Worm (Caenorhabditis elegans) whole organism, early embryonic: Measurements from ENCODE around the gene F43C11.4.
A peak's percentile ranks its signal among the peaks of the same experiment; 100 is the strongest.

Experiments used
- B0310.2 ChIP-seq: sonication (generic microtip); optimal IDR thresholded peaks from 2 replicates; lab custom pipeline; 2016; ENCODE audit warnings: mild to moderate bottlenecking, missing genetic modification characterization, missing compliant biosample characterization
- F13C5.2 ChIP-seq: sonication (generic microtip); optimal IDR thresholded peaks from 2 replicates; lab custom pipeline; 2017; ENCODE audit warnings: mild to moderate bottlenecking, missing genetic modification characterization, inconsistent platforms, missing compliant biosample characterization
- aly-1 ChIP-seq: sonication (generic microtip); optimal IDR thresholded peaks from 2 replicates; lab custom pipeline; 2016; ENCODE audit warnings: missing genetic modification characterization, missing compliant biosample characterization
- ama-1 ChIP-seq: fragments of 150-350 bp; optimal IDR thresholded peaks from 2 replicates; lab custom pipeline; 2014
- ceh-13 ChIP-seq: fragments of 200-800 bp; sonication (Bioruptor generic); optimal IDR thresholded peaks from 2 replicates; lab custom pipeline; 2018; ENCODE audit warnings: mild to moderate bottlenecking, missing genetic modification characterization, missing compliant biosample characterization
- ceh-36 ChIP-seq: sonication (generic microtip); optimal IDR thresholded peaks from 2 replicates; lab custom pipeline; 2016; ENCODE audit warnings: missing genetic modification characterization, inconsistent platforms, missing compliant biosample characterization
- ets-7 ChIP-seq: sonication (generic microtip); optimal IDR thresholded peaks from 2 replicates; lab custom pipeline; 2016; ENCODE audit warnings: missing genotype, missing genetic modification characterization, missing compliant biosample characterization
- flt-1 ChIP-seq: fragments of 200-800 bp; sonication (Bioruptor generic); IDR thresholded peaks from 2 replicates; pipeline ENCODE4 v1.3.6; 2022; ENCODE audit warnings: missing genetic modification characterization, missing compliant biosample characterization
- hmbx-1 ChIP-seq: sonication (generic microtip); optimal IDR thresholded peaks from 2 replicates; lab custom pipeline; 2016; ENCODE audit warnings: mild to moderate bottlenecking, missing genetic modification characterization, missing compliant biosample characterization
- hmg-4 ChIP-seq: fragments of 200-800 bp; sonication (Bioruptor generic); optimal IDR thresholded peaks from 2 replicates; lab custom pipeline; 2018; ENCODE audit warnings: mild to moderate bottlenecking, missing genetic modification characterization, missing compliant biosample characterization
- hnd-1 ChIP-seq: sonication (generic microtip); optimal IDR thresholded peaks from 2 replicates; lab custom pipeline; 2016; ENCODE audit warnings: missing genetic modification characterization, missing compliant biosample characterization
- pes-1 ChIP-seq: fragments of 200-800 bp; sonication (Bioruptor generic); IDR thresholded peaks from 2 replicates; pipeline ENCODE4 v1.3.6; 2022; ENCODE audit warnings: missing genetic modification reagents, missing genetic modification characterization, missing compliant biosample characterization
- scrt-1 ChIP-seq: fragments of 200-800 bp; sonication (Bioruptor generic); IDR thresholded peaks from 2 replicates; pipeline ENCODE4 v1.3.6; 2022; ENCODE audit warnings: missing genetic modification characterization, missing compliant biosample characterization
- sea-1 ChIP-seq: fragments of 200-800 bp; sonication (Bioruptor generic); conservative IDR thresholded peaks from 2 replicates; pipeline ENCODE4 v1.3.6; 2022; ENCODE audit warnings: missing genetic modification characterization, missing compliant biosample characterization
- tbx-11 ChIP-seq: fragments of 200-800 bp; sonication (Bioruptor generic); IDR thresholded peaks from 2 replicates; pipeline ENCODE4 v1.3.6; 2022; ENCODE audit warnings: missing genetic modification characterization, missing compliant biosample characterization
- tbx-37 ChIP-seq: fragments of 200-800 bp; sonication (Bioruptor generic); conservative IDR thresholded peaks from 2 replicates; pipeline ENCODE4 v1.3.6; 2022; ENCODE audit warnings: missing genetic modification reagents, missing genetic modification characterization, missing compliant biosample characterization
- tra-4 ChIP-seq: sonication (generic microtip); optimal IDR thresholded peaks from 2 replicates; lab custom pipeline; 2017; ENCODE audit warnings: missing genetic modification characterization, missing compliant biosample characterization

Gene F43C11.4

DNA sequence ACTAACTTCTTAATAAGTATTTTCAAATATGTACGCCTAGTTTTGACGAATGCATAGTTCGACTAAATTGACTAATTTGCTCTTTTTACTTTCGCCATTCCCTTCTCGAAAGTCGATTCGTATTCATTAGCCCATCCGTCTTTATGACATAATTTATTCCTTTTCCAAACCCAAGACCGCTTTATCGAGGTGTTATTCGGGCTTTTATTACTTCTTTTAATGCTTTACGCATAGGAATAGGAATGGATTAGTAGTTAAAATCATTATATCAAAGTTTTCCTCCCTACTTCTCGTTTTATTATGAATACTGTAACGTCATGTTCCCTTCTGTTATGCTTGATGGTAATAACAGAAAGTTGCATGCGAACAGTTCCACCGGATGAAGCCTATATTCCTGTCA, 28.2 kb downstream of the F43C11.4 start, which contains the start of gene F16G10.2:
F16G10.2 (plus strand) TSS at position 301 of the 400 bp plus-strand sequence.
- TF ChIP-seq flt-1 (GFP tag; lab: Robert Waterston, UW) (no peak), F13C5.2 (tag; lab: Kevin White, UChicago) (no peak), tbx-11 (GFP tag; lab: Robert Waterston, UW) (no peak), ets-7 (no peak), hmbx-1 (tag; lab: Kevin White, UChicago) (no peak), ceh-13 (GFP tag; lab: Kevin White, UChicago) (no peak)

DNA sequence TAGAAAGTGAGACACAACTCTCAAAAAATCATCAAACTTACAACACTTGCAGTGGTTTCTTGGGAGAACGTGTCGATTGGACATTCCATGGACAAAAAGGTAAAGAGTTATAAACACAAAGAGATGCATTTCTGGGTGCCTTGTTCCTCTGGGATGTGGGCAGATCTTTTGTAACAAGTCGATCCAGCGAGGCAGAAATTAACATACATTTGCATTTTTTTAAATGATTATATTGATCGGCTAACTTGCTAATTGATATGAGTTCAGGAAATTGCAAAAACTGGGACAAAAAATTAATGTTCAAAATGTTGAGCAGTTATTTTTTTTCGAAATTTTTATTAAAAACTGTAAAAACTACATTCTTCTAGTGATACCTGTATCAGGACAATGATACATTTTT, 31.0 kb downstream of the F43C11.4 start, which contains the start of gene F16G10.6:
F16G10.6 (minus strand) TSS at position 101 of the 400 bp plus-strand sequence.
- TF ChIP-seq tbx-37 (GFP tag; lab: Robert Waterston, UW) (no peak), ceh-13 (GFP tag; lab: Kevin White, UChicago) (no peak), hmg-4 (GFP tag; lab: Kevin White, UChicago) (no peak), tbx-11 (GFP tag; lab: Robert Waterston, UW) (no peak), F13C5.2 (tag; lab: Kevin White, UChicago) (no peak)

DNA sequence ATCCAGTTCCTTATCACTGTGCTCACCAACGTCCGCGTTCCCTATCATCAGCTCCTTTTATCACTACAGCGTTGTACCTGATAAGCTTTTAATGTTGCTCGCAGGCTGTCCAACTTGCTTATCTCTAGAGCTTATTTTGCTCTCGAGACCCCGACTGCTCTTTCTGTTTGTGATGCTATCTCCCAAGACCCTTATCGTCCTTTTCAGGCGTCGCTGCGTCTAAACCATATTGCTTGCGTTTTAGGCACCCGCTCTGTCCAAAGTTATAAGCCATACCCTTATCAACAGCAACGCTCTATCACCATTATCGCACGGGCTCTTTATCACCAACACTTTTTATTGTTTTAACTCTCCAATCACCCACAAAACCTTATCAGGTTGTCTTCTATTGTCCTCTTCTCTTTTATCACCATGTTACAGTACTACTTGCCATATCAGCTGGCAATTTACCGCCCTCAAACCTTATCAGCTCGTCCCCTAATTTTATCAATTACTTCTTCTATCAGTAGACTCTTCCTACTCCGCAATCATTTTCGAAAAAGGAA, 31.8 kb downstream of the F43C11.4 start:
- TF ChIP-seq aly-1 (tag; lab: Kevin White, UChicago) (no peak), B0310.2 (peak; percentile 43), ceh-13 (GFP tag; lab: Kevin White, UChicago) (no peak), ama-1 (no peak), pes-1 (GFP tag; lab: Robert Waterston, UW) (no peak), tra-4 (tag; lab: Kevin White, UChicago) (no peak)

DNA sequence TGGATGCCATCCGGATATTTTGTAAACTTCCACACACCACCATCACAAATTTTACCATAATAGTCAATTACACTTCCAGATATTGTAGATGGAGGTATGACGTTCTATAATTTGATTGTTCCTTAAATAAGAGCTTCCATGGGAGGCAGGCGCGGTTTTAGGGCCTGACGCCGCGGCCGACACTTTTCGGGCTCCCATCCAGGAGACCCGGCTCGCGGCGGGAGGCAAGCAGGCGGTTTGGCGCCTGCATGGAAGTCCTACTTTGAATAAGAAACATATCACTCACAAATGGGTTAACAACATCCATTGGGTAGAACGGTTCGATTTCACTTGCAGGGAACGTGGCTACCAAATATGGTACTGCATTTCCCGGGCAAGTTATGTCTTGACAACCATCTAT, 32.9 kb downstream of the F43C11.4 start:
- TF ChIP-seq flt-1 (GFP tag; lab: Robert Waterston, UW) (no peak), hmg-4 (GFP tag; lab: Kevin White, UChicago) (no peak), scrt-1 (no peak), ceh-13 (GFP tag; lab: Kevin White, UChicago) (no peak), ets-7 (no peak), ceh-36 (tag; lab: Kevin White, UChicago) (no peak), tbx-11 (GFP tag; lab: Robert Waterston, UW) (no peak), sea-1 (GFP tag; lab: Robert Waterston, UW) (no peak), B0310.2 (no peak), ama-1 (no peak), tbx-37 (GFP tag; lab: Robert Waterston, UW) (no peak)

DNA sequence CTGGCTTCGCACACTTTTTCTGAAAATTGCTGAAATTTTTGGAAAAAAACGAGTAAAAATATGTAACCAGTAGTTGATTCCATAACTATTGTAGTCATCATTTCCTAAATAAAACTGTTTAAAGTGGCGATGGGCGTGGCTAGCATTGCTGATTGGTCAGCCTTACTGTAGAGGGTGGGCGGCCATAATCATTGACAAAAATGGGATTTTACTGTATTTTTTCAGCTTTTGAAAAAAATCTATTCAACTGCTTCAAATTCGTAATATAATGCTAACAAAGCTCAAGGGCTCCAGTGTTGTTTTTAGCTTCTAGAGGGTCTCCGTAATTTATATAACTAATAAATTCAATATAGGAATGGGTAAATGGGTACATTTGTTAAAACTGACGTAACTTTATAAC, 33.4 kb downstream of the F43C11.4 start, which contains the start of gene F16G10.7:
F16G10.7 (minus strand) TSS at position 101 of the 400 bp plus-strand sequence.
- no peak for TF ChIP-seq ets-7
- no peak for TF ChIP-seq flt-1 (GFP tag; lab: Robert Waterston, UW)
- TF ChIP-seq tbx-37 (GFP tag; lab: Robert Waterston, UW): no peak
- no peak for TF ChIP-seq hmbx-1 (tag; lab: Kevin White, UChicago)
- TF ChIP-seq tra-4 (tag; lab: Kevin White, UChicago): no peak
- TF ChIP-seq tbx-11 (GFP tag; lab: Robert Waterston, UW): no peak
- no peak for TF ChIP-seq pes-1 (GFP tag; lab: Robert Waterston, UW)
- no peak for TF ChIP-seq aly-1 (tag; lab: Kevin White, UChicago)
- no peak for TF ChIP-seq sea-1 (GFP tag; lab: Robert Waterston, UW)
- TF ChIP-seq ama-1: no peak
- no peak for TF ChIP-seq ceh-36 (tag; lab: Kevin White, UChicago)
- no peak for TF ChIP-seq hnd-1 (tag; lab: Kevin White, UChicago)
- no peak for TF ChIP-seq scrt-1
- no peak for TF ChIP-seq B0310.2
- TF ChIP-seq hmg-4 (GFP tag; lab: Kevin White, UChicago): no peak
- no peak for TF ChIP-seq F13C5.2 (tag; lab: Kevin White, UChicago)
- no peak for TF ChIP-seq ceh-13 (GFP tag; lab: Kevin White, UChicago)

DNA sequence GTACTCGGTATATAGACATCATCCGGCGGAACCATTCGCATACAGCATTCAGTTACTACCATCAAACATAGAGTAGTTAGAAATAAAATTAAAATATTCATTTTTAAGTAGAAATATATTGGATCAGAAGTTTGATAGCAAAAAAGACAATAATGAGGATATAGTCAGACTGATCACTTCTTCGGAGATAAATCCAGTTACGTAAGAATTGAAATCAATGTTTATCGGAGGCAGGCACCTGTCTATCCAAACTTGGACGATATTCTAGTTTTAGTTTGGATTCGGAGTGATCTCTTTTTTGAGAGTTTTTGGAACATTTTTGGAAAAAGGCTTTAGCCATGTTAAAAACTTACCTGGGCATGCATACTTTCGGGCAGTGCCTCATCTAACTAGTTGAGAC, 36.6 kb downstream of the F43C11.4 start, which contains the start of gene F16G10.8:
F16G10.8 (minus strand) TSS at position 101 of the 400 bp plus-strand sequence.
- TF ChIP-seq B0310.2 (no peak), ama-1 (no peak), F13C5.2 (tag; lab: Kevin White, UChicago) (no peak), hmbx-1 (tag; lab: Kevin White, UChicago) (no peak), aly-1 (tag; lab: Kevin White, UChicago) (no peak), hnd-1 (tag; lab: Kevin White, UChicago) (no peak), tra-4 (tag; lab: Kevin White, UChicago) (no peak), ceh-36 (tag; lab: Kevin White, UChicago) (no peak), tbx-37 (GFP tag; lab: Robert Waterston, UW) (no peak), flt-1 (GFP tag; lab: Robert Waterston, UW) (no peak), scrt-1 (no peak), ceh-13 (GFP tag; lab: Kevin White, UChicago) (no peak), ets-7 (no peak), hmg-4 (GFP tag; lab: Kevin White, UChicago) (no peak), tbx-11 (GFP tag; lab: Robert Waterston, UW) (no peak), sea-1 (GFP tag; lab: Robert Waterston, UW) (no peak), pes-1 (GFP tag; lab: Robert Waterston, UW) (no peak)

DNA sequence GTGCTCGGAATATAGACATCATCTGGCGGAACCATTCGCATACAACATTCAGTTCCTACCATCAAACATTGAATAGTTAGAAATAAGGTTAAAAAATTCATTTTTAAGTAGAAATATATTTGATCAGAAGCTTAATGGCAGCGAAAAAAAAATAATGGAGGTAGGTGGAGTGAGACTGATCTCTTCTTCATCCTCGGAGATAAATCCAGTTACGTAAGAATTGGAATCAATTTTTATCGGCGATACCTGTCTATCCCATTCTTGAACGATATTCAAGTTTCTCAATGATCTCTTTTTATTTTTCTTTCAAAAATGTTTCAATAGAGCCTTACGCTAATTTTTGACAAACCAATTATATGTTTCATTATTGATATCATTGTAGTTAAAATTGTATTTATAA, 38.7 kb downstream of the F43C11.4 start, which contains the start of gene F16G10.9:
F16G10.9 (minus strand) TSS at position 101 of the 400 bp plus-strand sequence.
- TF ChIP-seq pes-1 (GFP tag; lab: Robert Waterston, UW) (no peak), hmbx-1 (tag; lab: Kevin White, UChicago) (no peak), ceh-36 (tag; lab: Kevin White, UChicago) (no peak)
